Fruit fly (Drosophila melanogaster) whole organism, larva: ENCODE measurements around the gene NfI.

Experiments
- noc ChIP-seq: fragments of 200-800 bp; sonication (Bioruptor generic); optimal IDR thresholded peaks from 3 replicates; lab custom pipeline; 2019; ENCODE audit warnings: missing biosample characterization, mild to moderate bottlenecking, missing genetic modification characterization, moderate library complexity

NfI gene

DNA sequence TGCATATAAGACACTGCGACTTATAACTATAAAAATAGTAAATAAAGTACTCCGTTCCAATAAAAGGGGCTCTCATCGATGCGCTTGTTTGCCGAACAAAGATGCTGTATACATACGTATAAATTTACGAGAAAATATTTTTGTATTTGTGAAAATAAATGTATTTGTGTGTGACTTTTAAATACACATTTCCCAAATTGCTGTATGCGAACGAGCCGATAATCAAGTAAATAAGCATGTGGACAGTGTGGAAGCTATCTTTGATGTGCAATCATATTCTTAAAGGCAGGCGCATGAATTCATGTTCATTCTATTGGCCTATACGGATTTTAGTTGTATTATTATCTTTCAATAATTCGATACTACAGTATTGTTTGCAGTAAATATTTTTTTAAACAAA lies 45.0 kb downstream of the NfI start:
- TF ChIP-seq noc (tag; lab: Kevin White, UChicago) = no peak

DNA sequence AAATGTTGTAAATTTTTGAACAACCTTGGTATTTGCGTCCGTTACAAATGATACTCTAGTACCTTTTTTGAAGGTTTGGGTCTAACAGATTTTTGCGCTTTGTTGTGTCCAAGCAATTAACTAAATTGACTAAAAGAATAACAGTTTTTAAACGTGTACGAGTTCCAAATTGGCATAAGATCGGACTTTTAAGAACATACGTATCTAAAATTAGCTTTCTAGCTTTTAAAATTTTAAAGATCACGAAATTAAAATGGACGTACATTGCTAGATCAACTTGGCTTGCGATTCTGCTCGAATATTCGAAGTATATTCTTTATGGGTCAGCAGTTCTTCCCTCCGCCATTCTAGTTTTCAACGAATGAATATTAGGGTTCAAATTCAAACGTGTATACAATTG lies 45.7 kb downstream of the NfI start, which contains the start of gene CG1674:
TSS of gene CG1674 (plus strand) at position 301 of the 400 bp plus-strand sequence.
- no peak for TF ChIP-seq noc (tag; lab: Kevin White, UChicago)

DNA sequence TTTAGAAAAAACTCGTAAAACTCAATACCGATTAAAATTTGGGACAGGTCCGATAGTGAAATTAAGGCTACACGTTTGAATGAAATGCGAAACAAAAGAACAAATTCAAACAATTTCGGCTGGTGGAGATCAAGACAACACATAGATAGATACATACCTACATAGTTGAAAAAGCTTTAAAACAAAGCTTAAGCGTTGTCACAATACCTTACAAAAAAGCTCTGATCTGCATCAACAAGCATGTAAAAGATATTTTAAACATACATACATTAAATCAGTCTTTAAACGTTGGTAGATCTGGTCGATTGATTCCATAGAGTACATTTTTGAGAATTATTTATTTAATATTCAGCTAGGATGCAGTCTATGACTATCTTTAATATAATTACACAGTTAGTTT lies 48.5 kb downstream of the NfI start, which contains the start of the genes CG31999 and yellow-h:
TSS of gene CG31999 (minus strand) at position 101 of the 400 bp plus-strand sequence.
TSS of gene yellow-h (plus strand) at position 275 of the 400 bp plus-strand sequence.
- no peak for TF ChIP-seq noc (tag; lab: Kevin White, UChicago)

DNA sequence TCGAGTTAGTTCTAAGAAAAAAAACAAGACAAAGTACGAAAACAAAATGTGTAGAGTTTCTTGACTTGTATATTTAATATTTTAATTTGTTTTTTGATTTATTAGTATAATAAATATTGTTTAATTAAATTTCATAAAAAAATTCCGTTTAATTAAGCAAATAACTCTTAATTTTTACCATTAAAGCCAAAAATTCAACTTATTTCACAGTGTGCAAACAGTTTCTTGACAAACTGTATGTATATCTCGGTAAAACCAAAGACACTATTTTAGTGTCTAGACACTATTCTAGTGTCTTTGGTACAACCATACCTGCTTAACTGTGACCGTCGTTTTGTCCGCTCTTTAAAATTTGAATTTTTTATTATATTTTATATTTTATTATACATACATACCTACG lies 49.4 kb downstream of the NfI start:
- TF ChIP-seq noc (tag; lab: Kevin White, UChicago) = no peak

DNA sequence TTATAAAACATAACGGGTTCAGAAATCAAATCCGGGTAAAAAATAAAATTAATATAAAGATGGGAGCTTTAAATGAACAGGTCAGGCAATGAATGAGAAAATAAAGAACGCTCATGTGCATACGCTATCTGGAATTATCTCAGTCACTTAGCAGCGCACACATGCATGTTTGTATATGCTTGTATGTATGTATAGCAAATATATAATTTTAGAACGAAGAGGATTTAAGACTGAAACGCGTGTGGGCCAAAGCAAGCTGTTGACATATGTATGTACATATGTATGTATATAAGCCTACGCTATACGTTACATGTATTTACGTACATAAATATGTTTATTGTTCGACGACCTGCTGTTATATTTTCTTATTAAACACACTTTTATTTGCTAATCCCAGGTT lies 50.3 kb downstream of the NfI start:
- no peak for TF ChIP-seq noc (tag; lab: Kevin White, UChicago)
